Worm (Caenorhabditis elegans): ENCODE data around the gene R02F2.7.

The R02F2.7 gene

ce11 chrIII:5499942-5500341, 16.4 kb upstream of the R02F2.7 start:
- TF ChIP-seq nhr-11 (tag; optimal IDR thresholded peaks at IDR 0.05) (no peak), gmeb-1 (tag; optimal IDR thresholded peaks at IDR 0.05) (no peak), R02D3.7 (tag; optimal IDR thresholded peaks at IDR 0.05) (no peak), nhr-12 (tag; optimal IDR thresholded peaks at IDR 0.05) (no peak), sma-9 (GFP tag; optimal IDR thresholded peaks at IDR 0.05) (no peak), sma-9 (tag; optimal IDR thresholded peaks at IDR 0.05) (no peak), ceh-82 (tag; optimal IDR thresholded peaks at IDR 0.05) (no peak), alr-1 (tag; optimal IDR thresholded peaks at IDR 0.05) (no peak), lin-13 (GFP tag; optimal IDR thresholded peaks at IDR 0.05) (no peak), fos-1 (tag; optimal IDR thresholded peaks at IDR 0.05) (no peak), ztf-4 (tag; optimal IDR thresholded peaks at IDR 0.05) (no peak), mdl-1 (tag; optimal IDR thresholded peaks at IDR 0.05) (no peak), peb-1 (tag; optimal IDR thresholded peaks at IDR 0.05) (no peak), nhr-129 (tag; optimal IDR thresholded peaks at IDR 0.05) (no peak), elt-3 (tag; optimal IDR thresholded peaks at IDR 0.05) (no peak), unc-62 (GFP tag; optimal IDR thresholded peaks at IDR 0.05) (no peak), crh-2 (tag; optimal IDR thresholded peaks at IDR 0.05) (no peak)

- TF ChIP-seq nhr-129 (tag; optimal IDR thresholded peaks at IDR 0.05) (no peak), gmeb-1 (tag; optimal IDR thresholded peaks at IDR 0.05) (peak; percentile 95), nhr-10 (tag; optimal IDR thresholded peaks at IDR 0.05) (no peak), unc-55 (GFP tag; optimal IDR thresholded peaks at IDR 0.05) (peak; percentile 82), sma-3 (GFP tag; optimal IDR thresholded peaks at IDR 0.05) (peak; percentile 47), R02D3.7 (tag; optimal IDR thresholded peaks at IDR 0.05) (peak; percentile 92), alr-1 (tag; optimal IDR thresholded peaks at IDR 0.05) (no peak), crh-2 (tag; optimal IDR thresholded peaks at IDR 0.05) (peak; percentile 41), nhr-77 (tag; optimal IDR thresholded peaks at IDR 0.05) (no peak), fos-1 (tag; optimal IDR thresholded peaks at IDR 0.05) (peak; percentile 4), nhr-21 (tag; optimal IDR thresholded peaks at IDR 0.05) (peak; percentile 15), lsy-2 (tag; optimal IDR thresholded peaks at IDR 0.05) (peak in 1 of 2 experiments; percentile 47), ztf-11 (tag; optimal IDR thresholded peaks at IDR 0.05) (no peak), unc-62 (GFP tag; optimal IDR thresholded peaks at IDR 0.05) (no peak), sma-9 (GFP tag; optimal IDR thresholded peaks at IDR 0.05) (peak; percentile 32), sma-9 (tag; optimal IDR thresholded peaks at IDR 0.05) (no peak), C34F6.9 (tag; optimal IDR thresholded peaks at IDR 0.05) (peak; percentile 70), mab-5 (tag; optimal IDR thresholded peaks at IDR 0.05) (no peak)
Observed at ce11 chrIII:5498973-5499372, 15.4 kb upstream of the R02F2.7 start, which contains the start of gene R02F2.9. Gene R02F2.9 (plus strand): TSS chrIII:5499190.

ce11 chrIII:5495168-5495567, 11.6 kb upstream of the R02F2.7 start, which contains the start of gene R02F2.8:
Gene R02F2.8 (minus strand): TSS chrIII:5495268.
- TF ChIP-seq sem-4 (tag; optimal IDR thresholded peaks at IDR 0.05): no peak
- no peak for TF ChIP-seq Y55F3AM.14 (GFP tag; optimal IDR thresholded peaks at IDR 0.05)
- TF ChIP-seq nhr-129 (tag; optimal IDR thresholded peaks at IDR 0.05): no peak
- no peak for TF ChIP-seq ZK546.5 (tag; optimal IDR thresholded peaks at IDR 0.05)
- no peak for TF ChIP-seq alr-1 (tag; optimal IDR thresholded peaks at IDR 0.05)

ce11 chrIII:5487087-5487603, 3.6 kb upstream of the R02F2.7 start, which contains the start of gene osg-1:
Gene osg-1 (plus strand): TSS chrIII:5487553.
- TF ChIP-seq nhr-237 (tag; optimal IDR thresholded peaks at IDR 0.05): no peak
- no peak for TF ChIP-seq skn-1 (tag; optimal IDR thresholded peaks at IDR 0.05)
- no peak for TF ChIP-seq gmeb-1 (tag; optimal IDR thresholded peaks at IDR 0.05)
- no peak for TF ChIP-seq ZK546.5 (tag; optimal IDR thresholded peaks at IDR 0.05)
- TF ChIP-seq snpc-4 (tag; optimal IDR thresholded peaks at IDR 0.05): no peak
- TF ChIP-seq R02D3.7 (tag; optimal IDR thresholded peaks at IDR 0.05): no peak
- TF ChIP-seq nhr-12 (tag; optimal IDR thresholded peaks at IDR 0.05): no peak
- TF ChIP-seq ztf-4 (tag; optimal IDR thresholded peaks at IDR 0.05): no peak
- TF ChIP-seq sem-4 (tag; optimal IDR thresholded peaks at IDR 0.05): no peak
- TF ChIP-seq sma-3 (GFP tag; optimal IDR thresholded peaks at IDR 0.05): no peak
- TF ChIP-seq alr-1 (tag; optimal IDR thresholded peaks at IDR 0.05): no peak

- TF ChIP-seq sma-9 (GFP tag; optimal IDR thresholded peaks at IDR 0.05) (no peak), sma-9 (tag; optimal IDR thresholded peaks at IDR 0.05) (no peak), mdl-1 (tag; optimal IDR thresholded peaks at IDR 0.05) (no peak), unc-55 (GFP tag; optimal IDR thresholded peaks at IDR 0.05) (no peak), elt-1 (tag; optimal IDR thresholded peaks at IDR 0.05) (no peak)
Observed at ce11 chrIII:5486345-5486744, 2.8 kb upstream of the R02F2.7 start.

All from whole organism, L2 larva.